Fruit fly (Drosophila melanogaster): Measurements from ENCODE around the gene Drsl6.

Gene Drsl6

DNA sequence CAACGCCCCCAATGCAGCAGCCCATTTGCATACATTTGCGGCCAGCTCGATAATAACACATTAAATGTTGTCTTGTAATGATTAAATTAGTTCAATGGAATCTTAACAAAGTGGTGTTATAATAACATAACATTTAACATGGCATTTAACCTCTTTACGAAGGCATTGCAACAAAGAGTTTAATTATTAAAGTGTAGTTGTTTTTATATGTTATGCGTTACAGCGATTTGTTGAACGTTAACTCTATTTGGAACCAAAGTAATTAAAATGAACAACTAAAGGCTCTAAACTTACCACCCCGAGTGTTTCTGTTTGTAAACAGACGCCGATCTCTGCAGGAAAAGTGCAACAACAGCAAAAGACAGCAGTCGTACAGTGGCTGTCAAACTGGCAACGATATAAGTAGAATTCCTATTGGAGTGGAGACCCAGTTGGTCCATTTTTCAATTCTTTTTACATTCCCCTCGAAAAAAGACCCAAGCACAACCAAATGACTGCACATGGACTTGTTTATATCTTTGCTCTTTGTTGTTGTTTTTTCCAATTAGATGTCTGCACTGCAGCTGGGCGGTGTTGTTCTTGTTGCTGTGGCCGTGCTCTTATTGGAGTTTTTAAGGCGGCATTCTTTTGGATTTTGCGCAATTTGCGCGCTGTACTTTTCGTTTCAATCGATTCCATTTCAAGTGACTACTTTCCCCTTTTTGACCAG lies 2.8 kb upstream of the Drsl6 start (continued):
- TF ChIP-seq CG14860 (GFP tag; IDR thresholded peaks at IDR 0.05; ENCODE audit: partially characterized antibody): no peak
- no peak for TF ChIP-seq exex (tag; optimal IDR thresholded peaks at IDR 0.05)
- peak; percentile 30 for TF ChIP-seq dmrt11E (tag; optimal IDR thresholded peaks at IDR 0.05)
- TF ChIP-seq gfzf (GFP tag; optimal IDR thresholded peaks at IDR 0.05): no peak
- TF ChIP-seq CG18764 (GFP tag; optimal IDR thresholded peaks at IDR 0.05): no peak
- no peak for TF ChIP-seq CG32532 (GFP tag; IDR thresholded peaks at IDR 0.05)
- TF ChIP-seq Ets65A (GFP tag): no peak
- TF ChIP-seq CG13424 (tag; optimal IDR thresholded peaks at IDR 0.05): peak; percentile 10
- TF ChIP-seq CG4617 (GFP tag; optimal IDR thresholded peaks at IDR 0.05; ENCODE audit: borderline replicate concordance): no peak
- no peak for TF ChIP-seq inv (GFP tag; IDR thresholded peaks at IDR 0.05; ENCODE audit: partially characterized antibody)
- TF ChIP-seq Kr (GFP tag; optimal IDR thresholded peaks at IDR 0.05): no peak
- no peak for TF ChIP-seq CG14014 (GFP tag; IDR thresholded peaks at IDR 0.05)
- no peak for TF ChIP-seq Max (GFP tag; optimal IDR thresholded peaks at IDR 0.05)
- TF ChIP-seq tap (tag; optimal IDR thresholded peaks at IDR 0.05): no peak
- TF ChIP-seq usp (GFP tag; optimal IDR thresholded peaks at IDR 0.05): no peak
- TF ChIP-seq wor (GFP tag; IDR thresholded peaks at IDR 0.05): no peak
- no peak for TF ChIP-seq CG16863 (GFP tag; optimal IDR thresholded peaks at IDR 0.05)
- TF ChIP-seq Hey (tag; optimal IDR thresholded peaks at IDR 0.05): no peak
- no peak for TF ChIP-seq BEAF-32 (GFP tag; optimal IDR thresholded peaks at IDR 0.05)
- TF ChIP-seq CG14710 (tag; optimal IDR thresholded peaks at IDR 0.05): peak; percentile 28
- no peak for TF ChIP-seq CG8944 (GFP tag; optimal IDR thresholded peaks at IDR 0.05)
- TF ChIP-seq Atf3 (GFP tag; optimal IDR thresholded peaks at IDR 0.05): no peak
- TF ChIP-seq CG9437 (GFP tag; optimal IDR thresholded peaks at IDR 0.05): no peak
- no peak for TF ChIP-seq HLH4C (GFP tag; IDR thresholded peaks at IDR 0.05; ENCODE audit: partially characterized antibody)
- peak; percentile 11 for TF ChIP-seq CG9727 (GFP tag; optimal IDR thresholded peaks at IDR 0.05)
- no peak for TF ChIP-seq CG7271 (tag; optimal IDR thresholded peaks at IDR 0.05)
- TF ChIP-seq CG7745 (tag; optimal IDR thresholded peaks at IDR 0.05): no peak
- TF ChIP-seq CG10209 (GFP tag; optimal IDR thresholded peaks at IDR 0.05): no peak
- no peak for TF ChIP-seq kay (GFP tag; optimal IDR thresholded peaks at IDR 0.05)
- no peak for TF ChIP-seq chn (GFP tag; optimal IDR thresholded peaks at IDR 0.05)
- TF ChIP-seq ranshi (GFP tag; IDR thresholded peaks at IDR 0.05): no peak
- no peak for TF ChIP-seq CG5953 (GFP tag; IDR thresholded peaks at IDR 0.05)
- no peak for TF ChIP-seq peb (GFP tag; IDR thresholded peaks at IDR 0.05)
- 0 out of 2 replicates have a peak, but pooled peaks have one; percentile 18 for TF ChIP-seq CG6689 (GFP tag; IDR thresholded peaks at IDR 0.05)
- no peak for TF ChIP-seq pan (optimal IDR thresholded peaks at IDR 0.05)
- TF ChIP-seq pan (GFP tag; optimal IDR thresholded peaks at IDR 0.05 in 1 of 2, IDR thresholded peaks at IDR 0.05 in 1 of 2): no peak
- no peak for TF ChIP-seq CG12155 (GFP tag; optimal IDR thresholded peaks at IDR 0.05)
- TF ChIP-seq mirr (GFP tag; optimal IDR thresholded peaks at IDR 0.05): no peak
- no peak for TF ChIP-seq vvl (GFP tag; IDR thresholded peaks at IDR 0.05)
- TF ChIP-seq gro (GFP tag; optimal IDR thresholded peaks at IDR 0.05): no peak
- no peak for TF ChIP-seq Fer2 (tag; optimal IDR thresholded peaks at IDR 0.05)
- peak; percentile 39 for TF ChIP-seq Ssrp (tag; optimal IDR thresholded peaks at IDR 0.05)
- no peak for TF ChIP-seq pita (GFP tag; optimal IDR thresholded peaks at IDR 0.05)
- TF ChIP-seq CG15514 (GFP tag; optimal IDR thresholded peaks at IDR 0.05): no peak
- no peak for TF ChIP-seq ab (GFP tag; optimal IDR thresholded peaks at IDR 0.05)
- no peak for TF ChIP-seq Dek (tag; optimal IDR thresholded peaks at IDR 0.05)
- TF ChIP-seq kah (GFP tag; optimal IDR thresholded peaks at IDR 0.05): no peak
- no peak for TF ChIP-seq NC2α (GFP tag; optimal IDR thresholded peaks at IDR 0.05)
- peak; percentile 48 for TF ChIP-seq CG18262 (tag; optimal IDR thresholded peaks at IDR 0.05)
- peak; percentile 88 for TF ChIP-seq Neu2 (GFP tag; optimal IDR thresholded peaks at IDR 0.05; ENCODE audit: borderline replicate concordance)

All from whole organism, embryonic.